Worm (Caenorhabditis elegans): ENCODE results near the gene zip-5.

ce11 chrV:13295859-13296258 lies 31.5 kb downstream of the zip-5 start, which contains the start of gene uig-1:
- TF ChIP-seq pqm-1 (tag; optimal IDR thresholded peaks at IDR 0.05), result no peak
- no peak for TF ChIP-seq ceh-19 (GFP tag; optimal IDR thresholded peaks at IDR 0.05)
- no peak for TF ChIP-seq gmeb-2 (tag; optimal IDR thresholded peaks at IDR 0.05)

All from whole organism, late embryonic.